Worm (Caenorhabditis elegans) whole organism, L2 larva: ENCODE data around the gene C53D6.11.

Experiments used
- R02D3.7 ChIP-seq: fragments of 150-350 bp; optimal IDR thresholded peaks from 2 replicates; lab custom pipeline; 2014; ENCODE audit warnings: missing biosample characterization, missing genetic modification characterization
- ZK546.5 ChIP-seq: sonication (generic microtip); optimal IDR thresholded peaks from 2 replicates; lab custom pipeline; 2017; ENCODE audit warnings: missing biosample characterization, missing genetic modification characterization
- elt-3 ChIP-seq: sonication (generic microtip); optimal IDR thresholded peaks from 2 replicates; lab custom pipeline; 2017; ENCODE audit warnings: missing biosample characterization, missing genetic modification characterization
- lin-11 ChIP-seq: fragments of 150-350 bp; sonication (generic microtip); optimal IDR thresholded peaks from 2 replicates; lab custom pipeline; 2014; ENCODE audit warnings: missing biosample characterization, missing genetic modification characterization, inconsistent platforms, mixed read lengths
- nhr-10 ChIP-seq: sonication (generic microtip); optimal IDR thresholded peaks from 2 replicates; lab custom pipeline; 2017; ENCODE audit warnings: missing biosample characterization, missing genetic modification characterization
- nhr-237 ChIP-seq: fragments of 150-350 bp; optimal IDR thresholded peaks from 2 replicates; lab custom pipeline; 2014; ENCODE audit warnings: missing biosample characterization, missing genetic modification characterization
- snpc-4 ChIP-seq: fragments of 150-350 bp; optimal IDR thresholded peaks from 2 replicates; lab custom pipeline; 2014; ENCODE audit warnings: missing biosample characterization, missing genetic modification characterization
- unc-62 ChIP-seq: fragments of 150-350 bp; optimal IDR thresholded peaks from 2 replicates; lab custom pipeline; 2014; ENCODE audit warnings: missing biosample characterization, missing genetic modification reagents, missing genetic modification characterization
- ztf-11 ChIP-seq: sonication (generic microtip); optimal IDR thresholded peaks from 2 replicates; lab custom pipeline; 2017; ENCODE audit warnings: missing biosample characterization, missing genetic modification characterization

- TF ChIP-seq elt-3 (tag; lab: Kevin White, UChicago) (no peak), snpc-4 (tag; lab: Kevin White, UChicago) (no peak), ztf-11 (tag; lab: Kevin White, UChicago) (no peak), ZK546.5 (tag; lab: Kevin White, UChicago) (no peak), nhr-10 (tag; lab: Kevin White, UChicago) (no peak), unc-62 (GFP tag; lab: Kevin White, UChicago) (no peak), R02D3.7 (tag; lab: Kevin White, UChicago) (no peak), nhr-237 (tag; lab: Kevin White, UChicago) (no peak), lin-11 (tag; lab: Kevin White, UChicago) (no peak)
These were observed 22.2 kb downstream of the C53D6.11 start, which contains the start of gene C53D6.6 for ce11 chrIV:9032550-9032949.
